Fruit fly (Drosophila melanogaster): Measurements from ENCODE around the gene Sry-delta.

DNA sequence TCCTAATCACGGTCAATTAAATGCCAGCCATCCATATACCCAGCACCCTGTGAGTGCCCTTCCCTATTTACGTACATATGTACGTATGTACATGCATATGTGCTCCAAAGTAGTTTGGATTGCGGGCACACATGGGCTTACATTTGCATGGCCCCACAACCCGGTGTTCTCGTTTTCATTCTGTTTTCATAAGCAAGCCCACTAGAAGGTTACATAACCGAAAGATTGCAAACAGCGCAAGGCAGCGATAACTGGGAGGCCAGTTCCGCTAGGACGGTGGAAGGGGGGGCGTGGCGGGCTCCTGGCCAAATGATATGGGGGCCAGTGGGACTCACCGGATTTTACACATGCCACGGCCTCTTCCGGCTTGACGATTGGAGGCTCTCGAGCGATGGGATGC, 28.7 kb upstream of the Sry-delta start:
- TF ChIP-seq CG17806 (tag; optimal IDR thresholded peaks at IDR 0.05) (no peak), gl (tag; optimal IDR thresholded peaks at IDR 0.05) (no peak), CG4496 (GFP tag; IDR thresholded peaks at IDR 0.05) (no peak)

All from whole organism, pupa.